Fruit fly (Drosophila melanogaster): ENCODE results near the gene Tom.

Gene Tom

dm6 chr3L:14992807-14993206 lies 23.7 kb downstream of the Tom start:
- no peak for TF ChIP-seq Dll (optimal IDR thresholded peaks at IDR 0.05)
- no peak for TF ChIP-seq usp (GFP tag; optimal IDR thresholded peaks at IDR 0.05)
- TF ChIP-seq CG8478 (optimal IDR thresholded peaks at IDR 0.05): no peak
- no peak for TF ChIP-seq pan (optimal IDR thresholded peaks at IDR 0.05)
- no peak for TF ChIP-seq EcR (GFP tag; optimal IDR thresholded peaks at IDR 0.05)
- no peak for TF ChIP-seq psq (optimal IDR thresholded peaks at IDR 0.05)

- TF ChIP-seq psq (optimal IDR thresholded peaks at IDR 0.05) (no peak), pan (optimal IDR thresholded peaks at IDR 0.05) (no peak), Dll (optimal IDR thresholded peaks at IDR 0.05) (no peak), CG8478 (optimal IDR thresholded peaks at IDR 0.05) (no peak)
These were observed 30.3 kb downstream of the Tom start, which contains the start of the genes mRpL39 and Prosbeta2 for dm6 chr3L:14999284-15000019. TSS of gene mRpL39 (minus strand) at chr3L:14999666. TSS of gene Prosbeta2 (plus strand) at chr3L:14999951.

- TF ChIP-seq EcR (GFP tag; optimal IDR thresholded peaks at IDR 0.05) (no peak), Dll (optimal IDR thresholded peaks at IDR 0.05) (no peak)
These were observed 35.9 kb downstream of the Tom start for dm6 chr3L:15005085-15005484.

- TF ChIP-seq psq (optimal IDR thresholded peaks at IDR 0.05) (no peak), EcR (GFP tag; optimal IDR thresholded peaks at IDR 0.05) (no peak), usp (GFP tag; optimal IDR thresholded peaks at IDR 0.05) (no peak), CG8478 (optimal IDR thresholded peaks at IDR 0.05) (no peak), pan (optimal IDR thresholded peaks at IDR 0.05) (no peak), Dll (optimal IDR thresholded peaks at IDR 0.05) (no peak)
These were observed 36.6 kb downstream of the Tom start for dm6 chr3L:15005774-15006173.

- TF ChIP-seq usp (GFP tag; optimal IDR thresholded peaks at IDR 0.05) (no peak), Dll (optimal IDR thresholded peaks at IDR 0.05) (no peak), EcR (GFP tag; optimal IDR thresholded peaks at IDR 0.05) (no peak), pan (optimal IDR thresholded peaks at IDR 0.05) (no peak), psq (optimal IDR thresholded peaks at IDR 0.05) (no peak)
These were observed 37.7 kb downstream of the Tom start for dm6 chr3L:15006825-15007224.

- TF ChIP-seq CG8478 (optimal IDR thresholded peaks at IDR 0.05) (no peak), EcR (GFP tag; optimal IDR thresholded peaks at IDR 0.05) (no peak), pan (optimal IDR thresholded peaks at IDR 0.05) (no peak), usp (GFP tag; optimal IDR thresholded peaks at IDR 0.05) (no peak), psq (optimal IDR thresholded peaks at IDR 0.05) (no peak), Dll (optimal IDR thresholded peaks at IDR 0.05) (no peak)
These were observed 38.3 kb downstream of the Tom start for dm6 chr3L:15007271-15007948.

- TF ChIP-seq Dll (optimal IDR thresholded peaks at IDR 0.05): no peak
- no peak for TF ChIP-seq EcR (GFP tag; optimal IDR thresholded peaks at IDR 0.05)
- TF ChIP-seq usp (GFP tag; optimal IDR thresholded peaks at IDR 0.05): no peak
- no peak for TF ChIP-seq psq (optimal IDR thresholded peaks at IDR 0.05)
- no peak for TF ChIP-seq CG8478 (optimal IDR thresholded peaks at IDR 0.05)
- no peak for TF ChIP-seq pan (optimal IDR thresholded peaks at IDR 0.05)
These were observed 40.5 kb downstream of the Tom start for dm6 chr3L:15009681-15010080.

- TF ChIP-seq psq (optimal IDR thresholded peaks at IDR 0.05): no peak
- TF ChIP-seq EcR (GFP tag; optimal IDR thresholded peaks at IDR 0.05): no peak
- no peak for TF ChIP-seq pan (optimal IDR thresholded peaks at IDR 0.05)
- no peak for TF ChIP-seq CG8478 (optimal IDR thresholded peaks at IDR 0.05)
- TF ChIP-seq Dll (optimal IDR thresholded peaks at IDR 0.05): no peak
- no peak for TF ChIP-seq usp (GFP tag; optimal IDR thresholded peaks at IDR 0.05)
These were observed 41.5 kb downstream of the Tom start for dm6 chr3L:15010601-15011000.

dm6 chr3L:15011142-15011541 lies 42.0 kb downstream of the Tom start:
- TF ChIP-seq pan (optimal IDR thresholded peaks at IDR 0.05) (no peak), Dll (optimal IDR thresholded peaks at IDR 0.05) (no peak), psq (optimal IDR thresholded peaks at IDR 0.05) (no peak)

dm6 chr3L:15011638-15012335 lies 42.6 kb downstream of the Tom start:
- TF ChIP-seq pan (optimal IDR thresholded peaks at IDR 0.05) (no peak), usp (GFP tag; optimal IDR thresholded peaks at IDR 0.05) (no peak), Dll (optimal IDR thresholded peaks at IDR 0.05) (no peak), CG8478 (optimal IDR thresholded peaks at IDR 0.05) (no peak), EcR (GFP tag; optimal IDR thresholded peaks at IDR 0.05) (no peak)

dm6 chr3L:15013296-15013695 lies 44.2 kb downstream of the Tom start:
- TF ChIP-seq pan (optimal IDR thresholded peaks at IDR 0.05) (no peak), CG8478 (optimal IDR thresholded peaks at IDR 0.05) (no peak), EcR (GFP tag; optimal IDR thresholded peaks at IDR 0.05) (no peak), psq (optimal IDR thresholded peaks at IDR 0.05) (no peak), Dll (optimal IDR thresholded peaks at IDR 0.05) (no peak), usp (GFP tag; optimal IDR thresholded peaks at IDR 0.05) (no peak)

- TF ChIP-seq psq (optimal IDR thresholded peaks at IDR 0.05): no peak
- TF ChIP-seq pan (optimal IDR thresholded peaks at IDR 0.05): no peak
- TF ChIP-seq usp (GFP tag; optimal IDR thresholded peaks at IDR 0.05): no peak
- TF ChIP-seq Dll (optimal IDR thresholded peaks at IDR 0.05): no peak
- TF ChIP-seq CG8478 (optimal IDR thresholded peaks at IDR 0.05): no peak
- TF ChIP-seq EcR (GFP tag; optimal IDR thresholded peaks at IDR 0.05): no peak
These were observed 45.0 kb downstream of the Tom start, which contains the start of gene Reck for dm6 chr3L:15013957-15014692. TSS of gene Reck (minus strand) at chr3L:15014062.

All from whole organism.